Fruit fly (Drosophila melanogaster) whole organism, embryonic: ENCODE data around the gene CG6330.

Experiments used
- Antp ChIP-seq: fragments of 200-800 bp; sonication (Bioruptor generic); optimal IDR thresholded peaks from 3 replicates; lab custom pipeline; 2016; ENCODE audit warnings: missing biosample characterization, missing genetic modification characterization
- Atf6 ChIP-seq: fragments of 200-800 bp; sonication (Bioruptor generic); IDR thresholded peaks from 2 replicates; pipeline ENCODE4 v1.3.6; 2022; ENCODE audit warnings: missing biosample characterization, missing genetic modification characterization
- CG10209 ChIP-seq: fragments of 200-800 bp; sonication (Bioruptor generic); optimal IDR thresholded peaks from 3 replicates; lab custom pipeline; 2017; ENCODE audit warnings: missing biosample characterization, mild to moderate bottlenecking, missing genetic modification characterization, missing genetic modification reagents
- CG11093 ChIP-seq: fragments of 200-800 bp; sonication (Bioruptor generic); IDR thresholded peaks from 3 replicates; pipeline ENCODE4 v1.3.6; 2022; ENCODE audit warnings: missing biosample characterization, missing genetic modification characterization
- CG11695 ChIP-seq: fragments of 200-800 bp; sonication (Bioruptor generic); IDR thresholded peaks from 3 replicates; pipeline ENCODE4 v1.3.6; 2022; ENCODE audit warnings: missing biosample characterization, missing genetic modification characterization
- CG12299 ChIP-seq: fragments of 200-800 bp; sonication (Bioruptor generic); optimal IDR thresholded peaks from 2 replicates; lab custom pipeline; 2018; ENCODE audit warnings: missing biosample characterization, mild to moderate bottlenecking, missing genetic modification characterization
- CG15073 ChIP-seq: fragments of 200-800 bp; sonication (Bioruptor generic); optimal IDR thresholded peaks from 2 replicates; lab custom pipeline; 2016; ENCODE audit warnings: missing biosample characterization, missing genetic modification characterization
- CG1832 ChIP-seq: fragments of 200-800 bp; sonication (Bioruptor generic); optimal IDR thresholded peaks from 2 replicates; lab custom pipeline; 2017; ENCODE audit warnings: missing biosample characterization, mild to moderate bottlenecking, missing genetic modification characterization, inconsistent platforms
- CG18764 ChIP-seq: fragments of 200-800 bp; sonication (Bioruptor generic); optimal IDR thresholded peaks from 3 replicates; lab custom pipeline; 2016; ENCODE audit warnings: missing biosample characterization, missing genetic modification characterization
- CG2116 ChIP-seq: fragments of 200-800 bp; sonication (Bioruptor generic); optimal IDR thresholded peaks from 3 replicates; lab custom pipeline; 2018; ENCODE audit warnings: missing biosample characterization, mild to moderate bottlenecking, missing genetic modification characterization
- CG2129 ChIP-seq: fragments of 200-800 bp; sonication (Bioruptor generic); IDR thresholded peaks from 2 replicates; pipeline ENCODE4 v1.3.6; 2022; ENCODE audit warnings: missing biosample characterization, missing genetic modification characterization; ENCODE audit not compliant: partially characterized antibody
- CG2199 ChIP-seq: fragments of 200-800 bp; sonication (Bioruptor generic); IDR thresholded peaks from 3 replicates; pipeline ENCODE4 v1.3.6; 2022; ENCODE audit warnings: missing biosample characterization, missing genetic modification characterization
- CG2678 ChIP-seq: fragments of 200-800 bp; sonication (Bioruptor generic); optimal IDR thresholded peaks from 3 replicates; lab custom pipeline; 2019; ENCODE audit warnings: missing biosample characterization, mild to moderate bottlenecking, missing genetic modification characterization, moderate library complexity
- CG2712 ChIP-seq: fragments of 200-800 bp; optimal IDR thresholded peaks from 3 replicates; lab custom pipeline; 2019; ENCODE audit warnings: missing biosample characterization, mild to moderate bottlenecking, missing genetic modification characterization, moderate library complexity
- CG3065 ChIP-seq: fragments of 200-800 bp; sonication (Bioruptor generic); optimal IDR thresholded peaks from 2 replicates; lab custom pipeline; 2016; ENCODE audit warnings: missing biosample characterization, missing genetic modification characterization
- CG3726 ChIP-seq: fragments of 200-800 bp; sonication (Bioruptor generic); IDR thresholded peaks from 3 replicates; pipeline ENCODE4, ENCODE4 v1.3.6; 2022; ENCODE audit warnings: missing biosample characterization, missing genetic modification characterization
- CG4282 ChIP-seq: fragments of 200-800 bp; sonication (Bioruptor generic); optimal IDR thresholded peaks from 2 replicates; lab custom pipeline; 2016; ENCODE audit warnings: missing biosample characterization, missing genetic modification characterization
- CG4820 ChIP-seq: fragments of 200-800 bp; sonication (Bioruptor generic); optimal IDR thresholded peaks from 3 replicates; lab custom pipeline; 2016; ENCODE audit warnings: missing biosample characterization, missing genetic modification characterization
- CG5180 ChIP-seq: fragments of 200-800 bp; sonication (Bioruptor generic); optimal IDR thresholded peaks from 3 replicates; lab custom pipeline; 2017; ENCODE audit warnings: missing biosample characterization, missing genetic modification characterization, mild to moderate bottlenecking, moderate library complexity, missing genetic modification reagents
- CG5245 ChIP-seq: fragments of 200-800 bp; sonication (Bioruptor generic); optimal IDR thresholded peaks from 3 replicates; lab custom pipeline; 2016; ENCODE audit warnings: missing biosample characterization, missing genetic modification characterization
- CG6791 ChIP-seq: fragments of 200-800 bp; sonication (Bioruptor generic); IDR thresholded peaks from 3 replicates; pipeline ENCODE4 v1.3.6; 2022; ENCODE audit warnings: missing biosample characterization, missing genetic modification characterization; ENCODE audit not compliant: partially characterized antibody
- CG7839 ChIP-seq: fragments of 200-800 bp; sonication (Bioruptor generic); optimal IDR thresholded peaks from 3 replicates; lab custom pipeline; 2018; ENCODE audit warnings: missing biosample characterization, mild to moderate bottlenecking, missing genetic modification characterization, moderate library complexity
- D19A ChIP-seq: fragments of 200-800 bp; optimal IDR thresholded peaks from 3 replicates; lab custom pipeline; 2019; ENCODE audit warnings: missing biosample characterization, mild to moderate bottlenecking, missing genetic modification characterization, moderate library complexity
- Fer3 ChIP-seq: fragments of 200-800 bp; sonication (Bioruptor generic); optimal IDR thresholded peaks from 2 replicates; lab custom pipeline; 2018; ENCODE audit warnings: missing biosample characterization, mild to moderate bottlenecking, missing genetic modification characterization, moderate library complexity
- Gsc ChIP-seq: fragments of 200-800 bp; sonication (Bioruptor generic); IDR thresholded peaks from 2 replicates; pipeline ENCODE4 v1.3.6; 2022; ENCODE audit warnings: missing biosample characterization, missing genetic modification characterization
- HLH54F ChIP-seq: fragments of 200-800 bp; sonication (Bioruptor generic); optimal IDR thresholded peaks from 3 replicates; lab custom pipeline; 2016; ENCODE audit warnings: missing biosample characterization, missing genetic modification characterization
- HmgD ChIP-seq: fragments of 200-800 bp; sonication (Bioruptor generic); optimal IDR thresholded peaks from 3 replicates; lab custom pipeline; 2016; ENCODE audit warnings: missing biosample characterization, missing genetic modification characterization
- Hmr ChIP-seq: fragments of 200-800 bp; sonication (Bioruptor generic); optimal IDR thresholded peaks from 3 replicates; lab custom pipeline; 2017; ENCODE audit warnings: mild to moderate bottlenecking, missing biosample characterization, missing genetic modification reagents, missing genetic modification characterization
- Mes4 ChIP-seq: fragments of 200-800 bp; sonication (Bioruptor generic); optimal IDR thresholded peaks from 2 replicates; lab custom pipeline; 2016; ENCODE audit warnings: missing biosample characterization, missing genetic modification characterization
- Mrtf ChIP-seq: fragments of 200-800 bp; sonication (Bioruptor generic); IDR thresholded peaks from 3 replicates; pipeline ENCODE4 v1.3.6; 2022; ENCODE audit warnings: missing biosample characterization, missing genetic modification characterization
- Sry-δ ChIP-seq: fragments of 200-800 bp; sonication (Bioruptor generic); optimal IDR thresholded peaks from 2 replicates; lab custom pipeline; 2016; ENCODE audit warnings: missing biosample characterization, missing genetic modification characterization
- Usf ChIP-seq: fragments of 200-800 bp; sonication (Bioruptor generic); optimal IDR thresholded peaks from 2 replicates; lab custom pipeline; 2017; ENCODE audit warnings: missing genotype, missing biosample characterization, missing genetic modification characterization
- Vsx1 ChIP-seq: fragments of 200-800 bp; sonication (Bioruptor generic); optimal IDR thresholded peaks from 2 replicates; lab custom pipeline; 2017; ENCODE audit warnings: missing biosample characterization, mild to moderate bottlenecking, missing genetic modification characterization, missing genetic modification reagents
- bab2 ChIP-seq: fragments of 200-800 bp; sonication (Bioruptor generic); optimal IDR thresholded peaks from 2 replicates; lab custom pipeline; 2016; ENCODE audit warnings: missing biosample characterization, missing genetic modification characterization
- bigmax ChIP-seq: fragments of 200-800 bp; sonication (Bioruptor generic); optimal IDR thresholded peaks from 2 replicates; lab custom pipeline; 2018; ENCODE audit warnings: missing biosample characterization, mild to moderate bottlenecking, missing genetic modification characterization
- corto ChIP-seq: fragments of 200-800 bp; sonication (Bioruptor generic); optimal IDR thresholded peaks from 2 replicates; lab custom pipeline; 2016; ENCODE audit warnings: missing biosample characterization, mild to moderate bottlenecking, missing genetic modification characterization, moderate library complexity
- fd102C ChIP-seq: fragments of 200-800 bp; sonication (Bioruptor generic); optimal IDR thresholded peaks from 2 replicates; lab custom pipeline; 2018; ENCODE audit warnings: missing biosample characterization, mild to moderate bottlenecking, missing genetic modification characterization, moderate library complexity
- lilli ChIP-seq: fragments of 200-800 bp; sonication (Bioruptor generic); optimal IDR thresholded peaks from 3 replicates; lab custom pipeline; 2016; ENCODE audit warnings: missing biosample characterization, missing genetic modification characterization
- mirr ChIP-seq: fragments of 200-800 bp; sonication (Bioruptor generic); optimal IDR thresholded peaks from 3 replicates; lab custom pipeline; 2018; ENCODE audit warnings: missing biosample characterization, mild to moderate bottlenecking, missing genetic modification characterization
- nmo ChIP-seq: fragments of 200-800 bp; sonication (Bioruptor generic); optimal IDR thresholded peaks from 2 replicates; lab custom pipeline; 2018; ENCODE audit warnings: missing biosample characterization, mild to moderate bottlenecking, missing genetic modification characterization, moderate library complexity
- org-1 ChIP-seq: fragments of 200-800 bp; sonication (Bioruptor generic); optimal IDR thresholded peaks from 2 replicates; lab custom pipeline; 2017; ENCODE audit warnings: missing biosample characterization, missing genetic modification characterization
- otp ChIP-seq: fragments of 200-800 bp; sonication (Bioruptor generic); IDR thresholded peaks from 3 replicates; pipeline ENCODE4, ENCODE4 v1.3.6; 2022; ENCODE audit warnings: missing biosample characterization, missing genetic modification characterization
- sima ChIP-seq: fragments of 200-800 bp; sonication (Bioruptor generic); optimal IDR thresholded peaks from 2 replicates; lab custom pipeline; 2016; ENCODE audit warnings: missing biosample characterization, missing genetic modification characterization
- slp2 ChIP-seq: fragments of 200-800 bp; sonication (Bioruptor generic); optimal IDR thresholded peaks from 2 replicates; lab custom pipeline; 2016; ENCODE audit warnings: missing biosample characterization, missing genetic modification characterization
- sug ChIP-seq: fragments of 200-800 bp; optimal IDR thresholded peaks from 2 replicates; lab custom pipeline; 2019; ENCODE audit warnings: missing biosample characterization, mild to moderate bottlenecking, missing genetic modification characterization, moderate library complexity
- tin ChIP-seq: fragments of 200-800 bp; sonication (Bioruptor generic); optimal IDR thresholded peaks from 3 replicates; lab custom pipeline; 2016; ENCODE audit warnings: missing biosample characterization, missing genetic modification characterization
- unpg ChIP-seq: fragments of 200-800 bp; sonication (Bioruptor generic); optimal IDR thresholded peaks from 3 replicates; lab custom pipeline; 2018; ENCODE audit warnings: missing biosample characterization, mild to moderate bottlenecking, missing genetic modification characterization, moderate library complexity
- vvl ChIP-seq: fragments of 200-800 bp; sonication (Bioruptor generic); IDR thresholded peaks from 2 replicates; pipeline ENCODE4 v1.3.6; 2022; ENCODE audit warnings: missing biosample characterization, missing genetic modification characterization
- zen2 ChIP-seq: fragments of 200-800 bp; sonication (Bioruptor generic); IDR thresholded peaks from 3 replicates; pipeline ENCODE4 v1.3.6; 2022; ENCODE audit warnings: missing biosample characterization, missing genetic modification characterization; ENCODE audit not compliant: partially characterized antibody
- zfh2 ChIP-seq: fragments of 200-800 bp; sonication (Bioruptor generic); optimal IDR thresholded peaks from 2 replicates; lab custom pipeline; 2016; ENCODE audit warnings: missing biosample characterization, missing genetic modification characterization

The CG6330 gene

DNA sequence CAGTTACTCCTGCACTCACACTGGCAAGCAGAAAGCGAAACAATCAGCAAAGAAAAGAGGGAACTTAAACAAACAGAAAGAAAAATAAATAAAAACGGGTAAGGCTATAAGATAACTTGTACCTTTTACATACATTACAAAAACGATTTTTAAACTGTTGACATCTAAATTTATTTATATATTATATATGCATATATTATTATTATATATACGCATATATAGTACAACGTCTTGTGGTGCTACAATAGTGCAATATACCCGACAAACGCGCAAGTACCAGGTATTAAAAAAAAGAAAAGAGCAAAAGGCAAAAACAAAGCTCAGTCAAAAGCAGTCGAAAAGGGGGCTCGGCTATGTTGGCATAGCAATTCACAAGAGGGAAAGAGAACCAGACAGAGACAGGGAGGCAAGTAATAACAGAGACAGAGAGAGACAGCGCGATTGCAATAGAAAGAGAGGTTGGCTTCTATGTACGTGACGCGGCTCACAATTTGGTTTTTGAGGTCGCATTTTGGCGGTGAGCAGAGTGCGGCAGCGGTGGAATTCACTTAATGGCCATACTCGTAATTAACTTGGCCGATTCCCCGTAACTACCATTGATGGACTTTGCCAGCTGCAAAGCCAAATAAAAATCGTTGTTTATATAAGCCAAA is 4.1 kb downstream of the CG6330 start (continued):
- TF ChIP-seq zen2 (GFP tag; lab: Robert Waterston, UW) (no peak), mirr (GFP tag; lab: Kevin White, UChicago) (no peak), otp (peak; percentile 63; the same call in 1 of the 3 replicates), CG4282 (GFP tag; lab: Kevin White, UChicago) (no peak), CG15073 (GFP tag; lab: Kevin White, UChicago) (no peak), Fer3 (tag; lab: Kevin White, UChicago) (peak; percentile 75), Atf6 (GFP tag; lab: Robert Waterston, UW) (peak; percentile 61; the same call in 1 of the 2 replicates), corto (GFP tag; lab: Kevin White, UChicago) (peak; percentile 80), Usf (GFP tag; lab: Kevin White, UChicago) (peak; percentile 60), CG5180 (no peak), CG2712 (tag; lab: Kevin White, UChicago) (peak; percentile 89), CG4820 (GFP tag; lab: Kevin White, UChicago) (peak; percentile 38), Sry-δ (no peak), tin (GFP tag; lab: Kevin White, UChicago) (peak; percentile 60), CG3065 (GFP tag; lab: Kevin White, UChicago) (peak; percentile 27), CG10209 (GFP tag; lab: Kevin White, UChicago) (peak; percentile 79), D19A (tag; lab: Kevin White, UChicago) (peak; percentile 84), Hmr (GFP tag; lab: Kevin White, UChicago) (peak; percentile 74), CG2116 (GFP tag; lab: Kevin White, UChicago) (no peak), CG11695 (GFP tag; lab: Robert Waterston, UW) (peak; percentile 80), unpg (peak; percentile 73), HLH54F (GFP tag; lab: Kevin White, UChicago) (no peak), CG3726 (GFP tag; lab: Robert Waterston, UW) (no peak), slp2 (GFP tag; lab: Kevin White, UChicago) (no peak), lilli (GFP tag; lab: Kevin White, UChicago) (no peak), bigmax (GFP tag; lab: Kevin White, UChicago) (no peak), CG11093 (GFP tag; lab: Robert Waterston, UW) (peak; percentile 60; the same call in 1 of the 3 replicates), CG7839 (tag; lab: Kevin White, UChicago) (peak; percentile 85), CG6791 (GFP tag; lab: Robert Waterston, UW) (no peak), bab2 (GFP tag; lab: Kevin White, UChicago) (no peak), nmo (GFP tag; lab: Kevin White, UChicago) (peak; percentile 86), sima (GFP tag; lab: Kevin White, UChicago) (no peak), zfh2 (GFP tag; lab: Kevin White, UChicago) (no peak), CG5245 (GFP tag; lab: Kevin White, UChicago) (no peak), CG2129 (no peak), CG12299 (no peak), Antp (GFP tag; lab: Kevin White, UChicago) (no peak), fd102C (no peak), Vsx1 (GFP tag; lab: Kevin White, UChicago) (peak; percentile 67), HmgD (GFP tag; lab: Kevin White, UChicago) (no peak), Mrtf (GFP tag; lab: Robert Waterston, UW) (peak; percentile 71; the same call in 2 of the 3 replicates), org-1 (peak; percentile 6), sug (no peak), CG2199 (no peak; the same call in 2 of the 3 replicates), Mes4 (GFP tag; lab: Kevin White, UChicago) (no peak), Gsc (GFP tag; lab: Robert Waterston, UW) (no peak), vvl (peak; percentile 94), CG2678 (tag; lab: Kevin White, UChicago) (peak; percentile 85), CG1832 (peak; percentile 81), CG18764 (GFP tag; lab: Kevin White, UChicago) (peak; percentile 57)
